Worm (Caenorhabditis elegans): ENCODE measurements around the gene H23L24.1.

DNA sequence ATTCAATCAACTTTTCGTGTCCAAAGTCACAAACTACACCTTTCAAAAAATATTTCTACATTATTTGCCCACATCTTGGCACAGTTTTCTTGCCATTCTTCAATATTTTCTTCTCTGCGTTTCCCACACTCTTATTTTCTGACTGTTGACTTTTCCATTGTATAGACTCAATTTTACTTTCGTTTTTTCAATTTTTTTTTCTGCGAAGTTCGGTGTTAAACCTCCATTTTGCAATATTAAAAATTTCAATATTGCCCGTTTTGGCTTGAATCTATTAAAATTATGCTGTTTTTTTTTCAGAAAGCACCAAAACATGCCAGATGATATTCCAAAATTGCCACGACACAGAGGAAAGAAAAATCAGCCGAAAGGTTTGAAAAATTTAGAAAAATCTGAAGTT is 46.3 kb downstream of the H23L24.1 start, which contains the start of gene cdc-50.B:
- no peak for TF ChIP-seq W03F9.2 (tag; optimal IDR thresholded peaks at IDR 0.05)
- TF ChIP-seq him-1 (tag; optimal IDR thresholded peaks at IDR 0.05): no peak
- no peak for TF ChIP-seq dao-5 (tag; optimal IDR thresholded peaks at IDR 0.05)

Measured in whole organism, L4/young adult.